Fruit fly (Drosophila melanogaster) whole organism, embryonic: ENCODE results near the gene Sec15.

Source experiments
- Antp ChIP-seq: fragments of 200-800 bp; sonication (Bioruptor generic); optimal IDR thresholded peaks from 3 replicates; lab custom pipeline; 2016; ENCODE audit warnings: missing biosample characterization, missing genetic modification characterization
- CG12219 ChIP-seq: fragments of 200-800 bp; sonication (Bioruptor generic); optimal IDR thresholded peaks from 3 replicates; lab custom pipeline; 2018; ENCODE audit warnings: missing biosample characterization, mild to moderate bottlenecking, missing genetic modification characterization
- CG1233 ChIP-seq: fragments of 200-800 bp; sonication (Bioruptor generic); optimal IDR thresholded peaks from 4 replicates; lab custom pipeline; 2018; ENCODE audit warnings: missing biosample characterization, mild to moderate bottlenecking, missing genetic modification characterization
- CG12659 ChIP-seq: fragments of 200-800 bp; sonication (Bioruptor generic); optimal IDR thresholded peaks from 3 replicates; lab custom pipeline; 2017; ENCODE audit warnings: mild to moderate bottlenecking, missing biosample characterization, missing genetic modification reagents, missing genetic modification characterization
- CG15601 ChIP-seq: fragments of 200-800 bp; sonication (Bioruptor generic); optimal IDR thresholded peaks from 3 replicates; lab custom pipeline; 2019; ENCODE audit warnings: missing biosample characterization, mild to moderate bottlenecking, missing genetic modification characterization, moderate library complexity
- CG1603 ChIP-seq: fragments of 200-800 bp; sonication (Bioruptor generic); optimal IDR thresholded peaks from 2 replicates; lab custom pipeline; 2019; ENCODE audit warnings: missing biosample characterization, mild to moderate bottlenecking, missing genetic modification characterization, moderate library complexity
- CG1647 ChIP-seq: fragments of 200-800 bp; sonication (Bioruptor generic); optimal IDR thresholded peaks from 3 replicates; lab custom pipeline; 2016; ENCODE audit warnings: missing biosample characterization, missing genetic modification characterization
- CG18011 ChIP-seq: fragments of 200-800 bp; sonication (Bioruptor generic); optimal IDR thresholded peaks from 2 replicates; lab custom pipeline; 2017; ENCODE audit warnings: missing biosample characterization, missing genetic modification characterization, mild to moderate bottlenecking, moderate library complexity, missing genotype
- CG30403 ChIP-seq: fragments of 200-800 bp; sonication (Bioruptor generic); optimal IDR thresholded peaks from 3 replicates; lab custom pipeline; 2016; ENCODE audit warnings: missing biosample characterization, missing genetic modification characterization
- CG3407 ChIP-seq: fragments of 200-800 bp; sonication (Bioruptor generic); optimal IDR thresholded peaks from 2 replicates; lab custom pipeline; 2018; ENCODE audit warnings: missing biosample characterization, mild to moderate bottlenecking, missing genetic modification characterization
- CG34422 ChIP-seq: fragments of 200-800 bp; sonication (Bioruptor generic); IDR thresholded peaks from 3 replicates; pipeline ENCODE4 v1.3.6; 2022; ENCODE audit warnings: missing biosample characterization, missing genetic modification characterization
- CG4617 ChIP-seq: fragments of 200-800 bp; sonication (Bioruptor generic); optimal IDR thresholded peaks from 3 replicates; lab custom pipeline; 2016; ENCODE audit warnings: missing biosample characterization, missing genetic modification characterization, borderline replicate concordance
- CG5953 ChIP-seq: fragments of 200-800 bp; sonication (Bioruptor generic); IDR thresholded peaks from 2 replicates; pipeline ENCODE4 v1.3.6; 2022; ENCODE audit warnings: missing biosample characterization, missing genetic modification characterization
- CG6683 ChIP-seq: fragments of 200-800 bp; sonication (Bioruptor generic); optimal IDR thresholded peaks from 2 replicates; lab custom pipeline; 2017; ENCODE audit warnings: missing biosample characterization, mild to moderate bottlenecking, missing genetic modification characterization, missing genetic modification reagents
- CG6791 ChIP-seq: fragments of 200-800 bp; sonication (Bioruptor generic); IDR thresholded peaks from 3 replicates; pipeline ENCODE4 v1.3.6; 2022; ENCODE audit warnings: missing biosample characterization, missing genetic modification characterization; ENCODE audit not compliant: partially characterized antibody
- CG7745 ChIP-seq: fragments of 200-800 bp; sonication (Bioruptor generic); optimal IDR thresholded peaks from 2 replicates; lab custom pipeline; 2018; ENCODE audit warnings: missing biosample characterization, mild to moderate bottlenecking, missing genetic modification characterization, moderate library complexity
- CG8388 ChIP-seq: fragments of 200-800 bp; sonication (Bioruptor generic); optimal IDR thresholded peaks from 2 replicates; lab custom pipeline; 2019; ENCODE audit warnings: missing biosample characterization, mild to moderate bottlenecking, missing genetic modification characterization, moderate library complexity
- CG8478 ChIP-seq: fragments of >200 bp; optimal IDR thresholded peaks from 2 replicates; lab custom pipeline; 2018
- CTCF ChIP-seq: fragments of 200-800 bp; sonication (Bioruptor generic); optimal IDR thresholded peaks from 2 replicates; lab custom pipeline; 2017; ENCODE audit warnings: missing biosample characterization, mild to moderate bottlenecking, missing genetic modification characterization, moderate library complexity
- Dbx ChIP-seq: fragments of 200-800 bp; sonication (Bioruptor generic); IDR thresholded peaks from 3 replicates; pipeline ENCODE4 v1.3.6; 2022; ENCODE audit warnings: missing biosample characterization, missing genetic modification characterization
- Doc3 ChIP-seq: fragments of 200-800 bp; sonication (Bioruptor generic); IDR thresholded peaks from 3 replicates; pipeline ENCODE4 v1.3.6; 2022; ENCODE audit warnings: missing biosample characterization, missing genetic modification characterization; ENCODE audit not compliant: partially characterized antibody
- Fer3 ChIP-seq: fragments of 200-800 bp; sonication (Bioruptor generic); optimal IDR thresholded peaks from 2 replicates; lab custom pipeline; 2018; ENCODE audit warnings: missing biosample characterization, mild to moderate bottlenecking, missing genetic modification characterization, moderate library complexity
- H2.0 ChIP-seq: fragments of 200-800 bp; sonication (Bioruptor generic); IDR thresholded peaks from 2 replicates; pipeline ENCODE4 v1.3.6; 2022; ENCODE audit warnings: missing biosample characterization, missing genetic modification characterization
- HLH54F ChIP-seq: fragments of 200-800 bp; sonication (Bioruptor generic); optimal IDR thresholded peaks from 3 replicates; lab custom pipeline; 2016; ENCODE audit warnings: missing biosample characterization, missing genetic modification characterization
- Lhr ChIP-seq: fragments of 200-800 bp; sonication (Bioruptor generic); optimal IDR thresholded peaks from 3 replicates; lab custom pipeline; 2017; ENCODE audit warnings: mild to moderate bottlenecking, missing biosample characterization, missing genetic modification reagents, missing genetic modification characterization
- MESR4 ChIP-seq: fragments of 200-800 bp; sonication (Bioruptor generic); optimal IDR thresholded peaks from 2 replicates; lab custom pipeline; 2018; ENCODE audit warnings: missing biosample characterization, mild to moderate bottlenecking, missing genetic modification characterization, moderate library complexity
- NC2α ChIP-seq: fragments of 200-800 bp; sonication (Bioruptor generic); optimal IDR thresholded peaks from 2 replicates; lab custom pipeline; 2016; ENCODE audit warnings: missing biosample characterization, missing genetic modification characterization
- NFAT ChIP-seq: fragments of 200-800 bp; sonication (Bioruptor generic); IDR thresholded peaks from 2 replicates; pipeline ENCODE4 v1.3.6; 2022; ENCODE audit warnings: missing biosample characterization, missing genetic modification characterization
- NfI ChIP-seq: fragments of 200-800 bp; sonication (Bioruptor generic); optimal IDR thresholded peaks from 3 replicates; lab custom pipeline; 2018; ENCODE audit warnings: missing biosample characterization, mild to moderate bottlenecking, missing genetic modification characterization, moderate library complexity
- Opbp ChIP-seq: fragments of 200-800 bp; sonication (Bioruptor generic); IDR thresholded peaks from 3 replicates; pipeline ENCODE4 v1.3.6; 2022; ENCODE audit warnings: missing biosample characterization, missing genetic modification characterization; ENCODE audit not compliant: partially characterized antibody
- Rfx ChIP-seq: fragments of 200-800 bp; sonication (Bioruptor generic); IDR thresholded peaks from 2 replicates; pipeline ENCODE4 v1.3.6; 2022; ENCODE audit warnings: missing biosample characterization, missing genetic modification characterization
- Spps ChIP-seq: fragments of 200-800 bp; sonication (Bioruptor generic); optimal IDR thresholded peaks from 2 replicates; lab custom pipeline; 2018; ENCODE audit warnings: missing biosample characterization, mild to moderate bottlenecking, missing genetic modification characterization
- Sry-δ ChIP-seq: fragments of 200-800 bp; sonication (Bioruptor generic); optimal IDR thresholded peaks from 2 replicates; lab custom pipeline; 2016; ENCODE audit warnings: missing biosample characterization, missing genetic modification characterization
- Usf ChIP-seq: fragments of 200-800 bp; sonication (Bioruptor generic); optimal IDR thresholded peaks from 2 replicates; lab custom pipeline; 2017; ENCODE audit warnings: missing genotype, missing biosample characterization, missing genetic modification characterization
- ab ChIP-seq: fragments of 200-800 bp; sonication (Bioruptor generic); optimal IDR thresholded peaks from 2 replicates; lab custom pipeline; 2016; ENCODE audit warnings: missing biosample characterization, missing genetic modification characterization
- caup ChIP-seq: fragments of 200-800 bp; sonication (Bioruptor generic); optimal IDR thresholded peaks from 3 replicates; lab custom pipeline; 2017; ENCODE audit warnings: missing biosample characterization, mild to moderate bottlenecking, missing genetic modification characterization, moderate library complexity; ENCODE audit not compliant: severe bottlenecking
- chinmo ChIP-seq: fragments of 200-800 bp; sonication (Bioruptor generic); IDR thresholded peaks from 4 replicates; pipeline ENCODE4 v1.3.6; 2022; ENCODE audit warnings: missing biosample characterization, missing genetic modification characterization; ENCODE audit not compliant: partially characterized antibody
- chm ChIP-seq: fragments of 200-800 bp; sonication (Bioruptor generic); IDR thresholded peaks from 2 replicates; pipeline ENCODE4 v1.3.6; 2022; ENCODE audit warnings: missing biosample characterization, missing genetic modification characterization
- crol ChIP-seq: fragments of 200-800 bp; sonication (Bioruptor generic); IDR thresholded peaks from 2 replicates; pipeline ENCODE4 v1.3.6; 2022; ENCODE audit warnings: missing biosample characterization, missing genetic modification characterization
- gsb-n ChIP-seq: fragments of 200-800 bp; sonication (Bioruptor generic); optimal IDR thresholded peaks from 3 replicates; lab custom pipeline; 2018; ENCODE audit warnings: missing biosample characterization, mild to moderate bottlenecking, missing genetic modification characterization
- hb ChIP-seq: fragments of 200-800 bp; sonication (Bioruptor generic); IDR thresholded peaks from 3 replicates; pipeline ENCODE4 v1.3.6; 2022; ENCODE audit warnings: missing biosample characterization, missing genetic modification characterization; ENCODE audit not compliant: partially characterized antibody
- ind ChIP-seq: fragments of 200-800 bp; sonication (Bioruptor generic); optimal IDR thresholded peaks from 3 replicates; lab custom pipeline; 2016; ENCODE audit warnings: missing biosample characterization, missing genetic modification characterization
- nerfin-2 ChIP-seq: fragments of 200-800 bp; sonication (Bioruptor generic); IDR thresholded peaks from 2 replicates; pipeline ENCODE4 v1.3.6; 2022; ENCODE audit warnings: missing biosample characterization, missing genetic modification characterization; ENCODE audit not compliant: partially characterized antibody
- scrt ChIP-seq: fragments of 200-800 bp; sonication (Bioruptor generic); optimal IDR thresholded peaks from 2 replicates; lab custom pipeline; 2018; ENCODE audit warnings: missing biosample characterization, mild to moderate bottlenecking, missing genetic modification characterization, moderate library complexity
- sens ChIP-seq: fragments of 200-800 bp; sonication (Bioruptor generic); peaks from one replicate; lab custom pipeline; 2016; ENCODE audit warnings: missing biosample characterization, missing genetic modification characterization
- sna ChIP-seq: fragments of 200-800 bp; sonication (Bioruptor generic); IDR thresholded peaks from 2 replicates; pipeline ENCODE4 v1.3.6; 2022; ENCODE audit warnings: missing biosample characterization, missing genetic modification characterization; ENCODE audit not compliant: partially characterized antibody
- sob ChIP-seq: fragments of 200-800 bp; sonication (Bioruptor generic); IDR thresholded peaks from 2 replicates; pipeline ENCODE4 v1.3.6; 2022; ENCODE audit warnings: missing biosample characterization, missing genetic modification characterization
- sr ChIP-seq: fragments of 200-800 bp; sonication (Bioruptor generic); IDR thresholded peaks from 3 replicates; pipeline ENCODE4 v1.3.6; 2022; ENCODE audit warnings: missing biosample characterization, missing genetic modification characterization
- wor ChIP-seq: fragments of 200-800 bp; sonication (Bioruptor generic); IDR thresholded peaks from 2 replicates; pipeline ENCODE4 v1.3.6; 2022; ENCODE audit warnings: missing biosample characterization, missing genetic modification characterization

The Sec15 gene

dm6 chr3R:21126673-21127284, 19.0 kb upstream of the Sec15 start (continued):
- TF ChIP-seq CG7745 (tag; lab: Kevin White, UChicago) (no peak), CG12219 (no peak), CG8478 (lab: Kevin White, UChicago) (peak; percentile 92), Usf (no peak), CG3407 (GFP tag; lab: Kevin White, UChicago) (no peak), Opbp (no peak), chm (0 out of 2 replicates have a peak, but pooled peaks have one; percentile 34), Fer3 (tag; lab: Kevin White, UChicago) (no peak), MESR4 (GFP tag; lab: Kevin White, UChicago) (peak; percentile 40), ab (GFP tag; lab: Kevin White, UChicago) (no peak), Sry-δ (GFP tag; lab: Kevin White, UChicago) (no peak), NFAT (GFP tag; lab: Robert Waterston, UW) (peak; percentile 18; the same call in 1 of the 2 replicates), CG1603 (tag; lab: Kevin White, UChicago) (no peak), Doc3 (GFP tag; lab: Robert Waterston, UW) (no peak), CG1647 (GFP tag; lab: Kevin White, UChicago) (no peak), caup (no peak), CG4617 (GFP tag; lab: Kevin White, UChicago) (peak; percentile 68), CG5953 (GFP tag; lab: Robert Waterston, UW) (no peak), H2.0 (GFP tag; lab: Robert Waterston, UW) (no peak), Lhr (GFP tag; lab: Kevin White, UChicago) (no peak), sr (GFP tag; lab: Robert Waterston, UW) (0 out of 3 replicates have a peak, but pooled peaks have one; percentile 26), NC2α (GFP tag; lab: Kevin White, UChicago) (no peak), CG34422 (GFP tag; lab: Robert Waterston, UW) (no peak), sens (GFP tag; lab: Kevin White, UChicago) (peak; percentile 35), HLH54F (GFP tag; lab: Kevin White, UChicago) (no peak), CTCF (GFP tag; lab: Kevin White, UChicago) (peak; percentile 73), wor (GFP tag; lab: Robert Waterston, UW) (no peak)
- TF ChIP-seq, all 482 proteins: peak for 15

DNA sequence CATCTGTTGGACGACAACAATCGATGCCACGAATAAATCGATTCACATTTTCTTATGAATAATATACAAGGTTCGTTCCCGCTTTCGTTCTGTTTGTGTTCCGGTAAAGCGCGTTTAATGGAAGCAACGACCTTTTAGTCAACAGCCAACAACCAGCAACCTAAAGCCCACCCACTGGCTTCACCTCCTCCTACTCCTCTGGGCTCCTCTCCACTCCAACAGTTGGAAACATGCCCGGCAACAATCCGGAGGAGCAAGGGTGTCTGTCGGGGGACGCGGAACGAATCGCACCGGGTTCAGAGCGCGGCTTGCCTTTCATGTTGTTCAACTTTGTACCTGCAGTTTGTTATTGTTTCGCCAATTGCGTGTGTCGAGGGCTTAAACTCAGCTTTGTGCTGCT, 16.5 kb upstream of the Sec15 start:
- TF ChIP-seq crol, result peak; percentile 58
- no peak for TF ChIP-seq CG15601 (tag; lab: Kevin White, UChicago)
- TF ChIP-seq CG18011 (GFP tag; lab: Kevin White, UChicago), result no peak
- TF ChIP-seq gsb-n (tag; lab: Kevin White, UChicago), result peak; percentile 35
- TF ChIP-seq CG30403, result no peak
- 0 out of 4 replicates have a peak, but pooled peaks have one; percentile 58 for TF ChIP-seq chinmo (GFP tag; lab: Robert Waterston, UW)
- no peak for TF ChIP-seq NfI
- TF ChIP-seq, all 482 proteins: peak for 3

dm6 chr3R:21118784-21119183, 11.0 kb upstream of the Sec15 start, which contains the start of gene Bdbt:
Gene Bdbt, minus strand, starts transcription at chr3R:21118856.
- TF ChIP-seq CG1233 (GFP tag; lab: Kevin White, UChicago) (peak; percentile 21), sob (GFP tag; lab: Robert Waterston, UW) (peak; percentile 59; the same call in 1 of the 2 replicates), hb (GFP tag; lab: Robert Waterston, UW) (peak; percentile 89), scrt (GFP tag; lab: Kevin White, UChicago) (no peak), CG12659 (GFP tag; lab: Kevin White, UChicago) (peak; percentile 47), CG8388 (GFP tag; lab: Kevin White, UChicago) (no peak), CG6683 (GFP tag; lab: Kevin White, UChicago) (no peak), chinmo (GFP tag; lab: Robert Waterston, UW) (peak; percentile 90), CG6791 (GFP tag; lab: Robert Waterston, UW) (peak; percentile 95), nerfin-2 (GFP tag; lab: Robert Waterston, UW) (peak; percentile 96), ind (peak; percentile 41), Antp (GFP tag; lab: Kevin White, UChicago) (peak; percentile 39), Dbx (GFP tag; lab: Robert Waterston, UW) (0 out of 3 replicates have a peak, but pooled peaks have one; percentile 55), Rfx (GFP tag; lab: Robert Waterston, UW) (peak; percentile 25; the same call in 1 of the 2 replicates), sna (GFP tag; lab: Robert Waterston, UW) (peak; percentile 67), Spps (tag; lab: Kevin White, UChicago) (no peak)
